Worm (Caenorhabditis elegans) whole organism, late embryonic: ENCODE results near the gene coa-7.

Experiments used
- ceh-45 ChIP-seq: fragments of 200-800 bp; sonication (Bioruptor generic); IDR thresholded peaks from 2 replicates; pipeline ENCODE4 v1.3.6; 2022; ENCODE audit warnings: missing genetic modification reagents, missing genetic modification characterization, missing compliant biosample characterization
- ceh-6 ChIP-seq: fragments of 200-800 bp; sonication (Bioruptor generic); optimal IDR thresholded peaks from 2 replicates; lab custom pipeline; 2018; ENCODE audit warnings: mild to moderate bottlenecking, missing genetic modification characterization, missing compliant biosample characterization
- fkh-6 ChIP-seq: sonication (generic microtip); optimal IDR thresholded peaks from 2 replicates; lab custom pipeline; 2016; ENCODE audit warnings: missing genetic modification characterization, missing compliant biosample characterization
- madf-2 ChIP-seq: sonication (generic microtip); optimal IDR thresholded peaks from 2 replicates; lab custom pipeline; 2017; ENCODE audit warnings: missing genetic modification characterization, missing compliant biosample characterization
- odd-2 ChIP-seq: sonication (generic microtip); optimal IDR thresholded peaks from 2 replicates; lab custom pipeline; 2017; ENCODE audit warnings: antibody characterized with exemption, mild to moderate bottlenecking, missing genetic modification characterization, missing compliant biosample characterization

- no peak for TF ChIP-seq odd-2 (tag; lab: Kevin White, UChicago)
- TF ChIP-seq ceh-45: no peak
- TF ChIP-seq ceh-6 (GFP tag; lab: Kevin White, UChicago): no peak
- no peak for TF ChIP-seq madf-2 (tag; lab: Kevin White, UChicago)
- TF ChIP-seq fkh-6 (tag; lab: Kevin White, UChicago): no peak
Measured at ce11 chrII:11700635-11701034, 49.7 kb upstream of the coa-7 start.
